Worm (Caenorhabditis elegans) whole organism, early embryonic: Measurements from ENCODE around the gene hipr-1.

ENCODE experiments used
- B0310.2 ChIP-seq: sonication (generic microtip); optimal IDR thresholded peaks from 2 replicates; lab custom pipeline; 2016; ENCODE audit warnings: mild to moderate bottlenecking, missing genetic modification characterization, missing compliant biosample characterization
- F13C5.2 ChIP-seq: sonication (generic microtip); optimal IDR thresholded peaks from 2 replicates; lab custom pipeline; 2017; ENCODE audit warnings: mild to moderate bottlenecking, missing genetic modification characterization, inconsistent platforms, missing compliant biosample characterization
- aly-1 ChIP-seq: sonication (generic microtip); optimal IDR thresholded peaks from 2 replicates; lab custom pipeline; 2016; ENCODE audit warnings: missing genetic modification characterization, missing compliant biosample characterization
- ama-1 ChIP-seq: fragments of 150-350 bp; optimal IDR thresholded peaks from 2 replicates; lab custom pipeline; 2014
- ceh-13 ChIP-seq: fragments of 200-800 bp; sonication (Bioruptor generic); optimal IDR thresholded peaks from 2 replicates; lab custom pipeline; 2018; ENCODE audit warnings: mild to moderate bottlenecking, missing genetic modification characterization, missing compliant biosample characterization
- ceh-36 ChIP-seq: sonication (generic microtip); optimal IDR thresholded peaks from 2 replicates; lab custom pipeline; 2016; ENCODE audit warnings: missing genetic modification characterization, inconsistent platforms, missing compliant biosample characterization
- ets-7 ChIP-seq: sonication (generic microtip); optimal IDR thresholded peaks from 2 replicates; lab custom pipeline; 2016; ENCODE audit warnings: missing genotype, missing genetic modification characterization, missing compliant biosample characterization
- flt-1 ChIP-seq: fragments of 200-800 bp; sonication (Bioruptor generic); IDR thresholded peaks from 2 replicates; pipeline ENCODE4 v1.3.6; 2022; ENCODE audit warnings: missing genetic modification characterization, missing compliant biosample characterization
- hmbx-1 ChIP-seq: sonication (generic microtip); optimal IDR thresholded peaks from 2 replicates; lab custom pipeline; 2016; ENCODE audit warnings: mild to moderate bottlenecking, missing genetic modification characterization, missing compliant biosample characterization
- hmg-4 ChIP-seq: fragments of 200-800 bp; sonication (Bioruptor generic); optimal IDR thresholded peaks from 2 replicates; lab custom pipeline; 2018; ENCODE audit warnings: mild to moderate bottlenecking, missing genetic modification characterization, missing compliant biosample characterization
- hnd-1 ChIP-seq: sonication (generic microtip); optimal IDR thresholded peaks from 2 replicates; lab custom pipeline; 2016; ENCODE audit warnings: missing genetic modification characterization, missing compliant biosample characterization
- pes-1 ChIP-seq: fragments of 200-800 bp; sonication (Bioruptor generic); IDR thresholded peaks from 2 replicates; pipeline ENCODE4 v1.3.6; 2022; ENCODE audit warnings: missing genetic modification reagents, missing genetic modification characterization, missing compliant biosample characterization
- scrt-1 ChIP-seq: fragments of 200-800 bp; sonication (Bioruptor generic); IDR thresholded peaks from 2 replicates; pipeline ENCODE4 v1.3.6; 2022; ENCODE audit warnings: missing genetic modification characterization, missing compliant biosample characterization
- sea-1 ChIP-seq: fragments of 200-800 bp; sonication (Bioruptor generic); conservative IDR thresholded peaks from 2 replicates; pipeline ENCODE4 v1.3.6; 2022; ENCODE audit warnings: missing genetic modification characterization, missing compliant biosample characterization
- tbx-11 ChIP-seq: fragments of 200-800 bp; sonication (Bioruptor generic); IDR thresholded peaks from 2 replicates; pipeline ENCODE4 v1.3.6; 2022; ENCODE audit warnings: missing genetic modification characterization, missing compliant biosample characterization
- tbx-37 ChIP-seq: fragments of 200-800 bp; sonication (Bioruptor generic); conservative IDR thresholded peaks from 2 replicates; pipeline ENCODE4 v1.3.6; 2022; ENCODE audit warnings: missing genetic modification reagents, missing genetic modification characterization, missing compliant biosample characterization
- tra-4 ChIP-seq: sonication (generic microtip); optimal IDR thresholded peaks from 2 replicates; lab custom pipeline; 2017; ENCODE audit warnings: missing genetic modification characterization, missing compliant biosample characterization

Gene hipr-1

DNA sequence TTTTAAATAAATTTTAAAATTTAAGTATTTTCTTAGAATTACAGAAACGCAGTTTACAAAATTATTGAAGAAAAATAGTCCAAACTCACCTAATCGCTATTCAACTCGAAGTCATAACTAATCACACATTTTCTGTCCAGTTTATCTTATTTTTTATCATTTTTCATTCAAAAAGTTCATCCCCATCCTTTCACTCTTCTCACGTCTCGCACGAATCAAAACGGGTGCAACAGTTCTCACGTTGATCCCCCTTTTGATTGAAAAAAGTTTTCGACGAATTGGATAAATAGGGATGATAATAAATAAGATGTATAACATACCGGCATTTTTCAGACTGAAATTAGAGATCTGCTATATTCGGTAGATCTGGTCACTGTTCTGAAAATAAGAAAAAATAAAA is 10.3 kb upstream of the hipr-1 start:
- TF ChIP-seq B0310.2: no peak
- TF ChIP-seq ceh-13 (GFP tag; lab: Kevin White, UChicago): no peak
- TF ChIP-seq hnd-1 (tag; lab: Kevin White, UChicago): no peak
- no peak for TF ChIP-seq ama-1 (lab: Kevin White, UChicago)
- no peak for TF ChIP-seq F13C5.2 (tag; lab: Kevin White, UChicago)
- TF ChIP-seq pes-1 (GFP tag; lab: Robert Waterston, UW): no peak
- TF ChIP-seq sea-1: no peak
- no peak for TF ChIP-seq scrt-1
- TF ChIP-seq aly-1: no peak
- no peak for TF ChIP-seq hmg-4

- TF ChIP-seq sea-1 (no peak), hmg-4 (no peak)
Measured at ce11 chrIII:8710310-8710709, 9.7 kb upstream of the hipr-1 start, which contains the start of gene B0303.11. B0303.11 (minus strand) TSS chrIII:8710410.

- no peak for TF ChIP-seq tbx-11 (GFP tag; lab: Robert Waterston, UW)
- no peak for TF ChIP-seq ets-7
- no peak for TF ChIP-seq flt-1 (GFP tag; lab: Robert Waterston, UW)
- no peak for TF ChIP-seq ceh-13 (GFP tag; lab: Kevin White, UChicago)
- no peak for TF ChIP-seq aly-1
- no peak for TF ChIP-seq hnd-1 (tag; lab: Kevin White, UChicago)
- TF ChIP-seq sea-1: no peak
- TF ChIP-seq pes-1 (GFP tag; lab: Robert Waterston, UW): no peak
- no peak for TF ChIP-seq hmbx-1
- TF ChIP-seq hmg-4: no peak
- no peak for TF ChIP-seq tbx-37 (GFP tag; lab: Robert Waterston, UW)
- TF ChIP-seq ama-1 (lab: Kevin White, UChicago): no peak
- no peak for TF ChIP-seq B0310.2
- no peak for TF ChIP-seq scrt-1
Measured at ce11 chrIII:8712968-8713367, 7.0 kb upstream of the hipr-1 start.

- TF ChIP-seq aly-1: no peak
- TF ChIP-seq F13C5.2 (tag; lab: Kevin White, UChicago): no peak
- no peak for TF ChIP-seq sea-1
- TF ChIP-seq hnd-1 (tag; lab: Kevin White, UChicago): no peak
- no peak for TF ChIP-seq scrt-1
- TF ChIP-seq hmg-4: no peak
Measured at ce11 chrIII:8716084-8716483, 3.9 kb upstream of the hipr-1 start, which contains the start of gene B0303.14. B0303.14 (minus strand) TSS chrIII:8716184.

- TF ChIP-seq ama-1 (lab: Kevin White, UChicago) (no peak), hmg-4 (no peak), tra-4 (tag; lab: Kevin White, UChicago) (no peak), tbx-11 (GFP tag; lab: Robert Waterston, UW) (no peak), hnd-1 (tag; lab: Kevin White, UChicago) (no peak), F13C5.2 (tag; lab: Kevin White, UChicago) (no peak), pes-1 (GFP tag; lab: Robert Waterston, UW) (no peak), scrt-1 (no peak), flt-1 (GFP tag; lab: Robert Waterston, UW) (no peak), B0310.2 (no peak), aly-1 (no peak), ceh-36 (tag; lab: Kevin White, UChicago) (no peak), tbx-37 (GFP tag; lab: Robert Waterston, UW) (no peak), ceh-13 (GFP tag; lab: Kevin White, UChicago) (no peak), sea-1 (no peak), ets-7 (no peak)
Measured at ce11 chrIII:8717231-8717694, 2.7 kb upstream of the hipr-1 start, which contains the start of gene mrpl-11. mrpl-11 (plus strand) TSS chrIII:8717644.

- TF ChIP-seq flt-1 (GFP tag; lab: Robert Waterston, UW) (no peak), tra-4 (tag; lab: Kevin White, UChicago) (no peak), F13C5.2 (tag; lab: Kevin White, UChicago) (no peak), tbx-37 (GFP tag; lab: Robert Waterston, UW) (no peak), hmbx-1 (no peak), tbx-11 (GFP tag; lab: Robert Waterston, UW) (no peak), hnd-1 (tag; lab: Kevin White, UChicago) (no peak), sea-1 (no peak), scrt-1 (no peak), ceh-13 (GFP tag; lab: Kevin White, UChicago) (no peak), pes-1 (GFP tag; lab: Robert Waterston, UW) (no peak), ets-7 (no peak)
Measured at ce11 chrIII:8718592-8718991, 1.4 kb upstream of the hipr-1 start.

- TF ChIP-seq B0310.2 (no peak), pes-1 (GFP tag; lab: Robert Waterston, UW) (no peak), ceh-13 (GFP tag; lab: Kevin White, UChicago) (no peak), tbx-11 (GFP tag; lab: Robert Waterston, UW) (no peak), ets-7 (no peak), aly-1 (no peak), ama-1 (lab: Kevin White, UChicago) (no peak), tra-4 (tag; lab: Kevin White, UChicago) (no peak), hnd-1 (tag; lab: Kevin White, UChicago) (no peak), hmbx-1 (no peak), F13C5.2 (tag; lab: Kevin White, UChicago) (no peak)
Measured at ce11 chrIII:8719105-8719504, 897 bp upstream of the hipr-1 start.

- TF ChIP-seq sea-1 (no peak), hnd-1 (tag; lab: Kevin White, UChicago) (no peak), B0310.2 (no peak), aly-1 (no peak), tbx-11 (GFP tag; lab: Robert Waterston, UW) (no peak), tbx-37 (GFP tag; lab: Robert Waterston, UW) (no peak), scrt-1 (no peak), ceh-13 (GFP tag; lab: Kevin White, UChicago) (no peak), hmbx-1 (no peak)
Measured at ce11 chrIII:8725224-8725623, 5.2 kb downstream of the hipr-1 start.
